Worm (Caenorhabditis elegans) whole organism, L4 larva: ENCODE results near the gene nhr-36.

Experiments used
- F44E2.7 ChIP-seq: fragments of 200-800 bp; sonication (Bioruptor generic); IDR thresholded peaks from 2 replicates; pipeline ENCODE4 v2.1.2; 2022; ENCODE audit warnings: missing genetic modification characterization, missing compliant biosample characterization
- F49E8.2 ChIP-seq: sonication (generic microtip); optimal IDR thresholded peaks from 2 replicates; lab custom pipeline; 2016; ENCODE audit warnings: missing compliant biosample characterization, mild to moderate bottlenecking, missing genetic modification characterization, borderline replicate concordance
- R02D3.7 ChIP-seq: fragments of 150-350 bp; sonication (generic microtip); optimal IDR thresholded peaks from 3 replicates; lab custom pipeline; 2014; ENCODE audit warnings: missing biosample characterization, missing genetic modification characterization
- Y75B8A.6 ChIP-seq: fragments of 200-800 bp; sonication (Bioruptor generic); IDR thresholded peaks from 2 replicates; pipeline ENCODE4 v1.3.6; 2022; ENCODE audit warnings: missing genetic modification reagents, missing genetic modification characterization, missing compliant biosample characterization
- ZK337.2 ChIP-seq: fragments of 200-800 bp; sonication (Bioruptor generic); IDR thresholded peaks from 2 replicates; pipeline ENCODE4 v1.3.6; 2022; ENCODE audit warnings: missing genetic modification reagents, missing genetic modification characterization, missing compliant biosample characterization
- ama-1 ChIP-seq: fragments of 150-350 bp; optimal IDR thresholded peaks from 2 replicates; lab custom pipeline; 2014; ENCODE audit warnings: inconsistent platforms, mixed read lengths
- ceh-32 ChIP-seq: sonication (generic microtip); optimal IDR thresholded peaks from 2 replicates; lab custom pipeline; 2016; ENCODE audit warnings: mild to moderate bottlenecking, missing genetic modification characterization, missing compliant biosample characterization; ENCODE audit not compliant: poor library complexity
- ceh-82 ChIP-seq: sonication (generic microtip); optimal IDR thresholded peaks from 2 replicates; lab custom pipeline; 2017; ENCODE audit warnings: missing biosample characterization, missing genetic modification characterization
- ctbp-1 ChIP-seq: fragments of 200-800 bp; sonication (Bioruptor generic); IDR thresholded peaks from 2 replicates; pipeline ENCODE4 v1.3.6; 2022; ENCODE audit warnings: missing genetic modification reagents, missing genetic modification characterization, missing compliant biosample characterization
- daf-16 ChIP-seq, 3 experiments: sonication (generic microtip); optimal IDR thresholded peaks; 2 replicates each; lab custom pipeline; 2016 to 2017; ENCODE audit warnings: missing genetic modification characterization in 3 of 3, missing genetic modification reagents in 3 of 3, mild to moderate bottlenecking in 2 of 3, missing compliant biosample characterization in 2 of 3, missing biosample characterization in 1 of 3, moderate library complexity in 1 of 3
- daf-19 ChIP-seq: fragments of 200-800 bp; sonication (Bioruptor generic); conservative IDR thresholded peaks from 2 replicates; pipeline ENCODE4 v1.3.6; 2022; ENCODE audit warnings: missing genetic modification characterization, missing compliant biosample characterization
- dmd-8 ChIP-seq: fragments of 200-800 bp; sonication (Bioruptor generic); IDR thresholded peaks from 2 replicates; pipeline ENCODE4 v1.3.6; 2022; ENCODE audit warnings: missing genetic modification characterization, missing compliant biosample characterization
- dmd-9 ChIP-seq: fragments of 200-800 bp; sonication (Bioruptor generic); IDR thresholded peaks from 2 replicates; pipeline ENCODE4 v1.3.6; 2022; ENCODE audit warnings: missing genetic modification reagents, missing genetic modification characterization, missing compliant biosample characterization
- gei-8 ChIP-seq: fragments of 200-800 bp; sonication (Bioruptor generic); optimal IDR thresholded peaks from 2 replicates; lab custom pipeline; 2018; ENCODE audit warnings: mild to moderate bottlenecking, missing genetic modification characterization, missing compliant biosample characterization
- hlh-30 ChIP-seq: sonication (generic microtip); optimal IDR thresholded peaks from 2 replicates; lab custom pipeline; 2017; ENCODE audit warnings: antibody characterized with exemption, mild to moderate bottlenecking, missing genetic modification characterization, missing compliant biosample characterization; ENCODE audit not compliant: insufficient read depth
- hmg-1.1 ChIP-seq: fragments of 200-800 bp; sonication (Bioruptor generic); IDR thresholded peaks from 2 replicates; pipeline ENCODE4 v1.3.6; 2022; ENCODE audit warnings: missing genetic modification reagents, missing genetic modification characterization, missing compliant biosample characterization
- lim-7 ChIP-seq: fragments of 200-800 bp; sonication (Bioruptor generic); IDR thresholded peaks from 2 replicates; pipeline ENCODE4 v1.3.6; 2022; ENCODE audit warnings: missing genetic modification characterization, missing compliant biosample characterization
- lin-13 ChIP-seq: fragments of 150-350 bp; optimal IDR thresholded peaks from 2 replicates; lab custom pipeline; 2014; ENCODE audit warnings: missing biosample characterization, missing genetic modification reagents, missing genetic modification characterization
- lin-15B ChIP-seq: fragments of 150-350 bp; sonication (generic microtip); optimal IDR thresholded peaks from 3 replicates; lab custom pipeline; 2014; ENCODE audit warnings: missing biosample characterization, missing genetic modification characterization
- lsy-2 ChIP-seq, 2 experiments: fragments of 150-350 bp in 1 of 2; sonication (generic microtip) in 1 of 2; optimal IDR thresholded peaks; 2 replicates each; lab custom pipeline; 2014 to 2017; ENCODE audit warnings: missing biosample characterization in 2 of 2, missing genetic modification characterization in 2 of 2
- madf-9 ChIP-seq: fragments of 200-800 bp; sonication (Bioruptor generic); conservative IDR thresholded peaks from 2 replicates; pipeline ENCODE4 v1.3.6; 2022; ENCODE audit warnings: missing genetic modification reagents, missing genetic modification characterization, missing compliant biosample characterization
- mdl-1 ChIP-seq, 2 experiments: fragments of 150-350 bp in 1 of 2; sonication (generic microtip) in 1 of 2; optimal IDR thresholded peaks; 2 replicates each; lab custom pipeline; 2014 to 2017; ENCODE audit warnings: missing biosample characterization in 2 of 2, missing genetic modification characterization in 2 of 2
- mep-1 ChIP-seq: fragments of 150-350 bp; sonication (generic microtip); optimal IDR thresholded peaks from 3 replicates; lab custom pipeline; 2014; ENCODE audit warnings: missing biosample characterization, missing genetic modification characterization
- nhr-25 ChIP-seq: sonication (generic microtip); optimal IDR thresholded peaks from 2 replicates; lab custom pipeline; 2017; ENCODE audit warnings: missing genetic modification characterization, mild to moderate bottlenecking, missing compliant biosample characterization, antibody characterized with exemption, moderate library complexity, borderline replicate concordance; ENCODE audit not compliant: insufficient read depth
- nhr-28 ChIP-seq: fragments of 150-350 bp; optimal IDR thresholded peaks from 2 replicates; lab custom pipeline; 2014; ENCODE audit warnings: missing biosample characterization, missing genetic modification characterization
- nhr-41 ChIP-seq: fragments of 200-800 bp; sonication (Bioruptor generic); IDR thresholded peaks from 2 replicates; pipeline ENCODE4 v1.3.6; 2022; ENCODE audit warnings: missing genetic modification reagents, missing genetic modification characterization, missing compliant biosample characterization
- nhr-48 ChIP-seq: sonication (generic microtip); optimal IDR thresholded peaks from 2 replicates; lab custom pipeline; 2016; ENCODE audit warnings: mild to moderate bottlenecking, missing genetic modification characterization, missing compliant biosample characterization
- nhr-6 ChIP-seq: fragments of 150-350 bp; optimal IDR thresholded peaks from 2 replicates; lab custom pipeline; 2014; ENCODE audit warnings: missing biosample characterization, missing genetic modification characterization
- nhr-76 ChIP-seq: fragments of 150-350 bp; optimal IDR thresholded peaks from 2 replicates; lab custom pipeline; 2014; ENCODE audit warnings: missing biosample characterization, missing genetic modification characterization
- pqm-1 ChIP-seq: sonication (generic microtip); optimal IDR thresholded peaks from 2 replicates; lab custom pipeline; 2017; ENCODE audit warnings: missing biosample characterization, missing genetic modification characterization
- rbr-2 ChIP-seq: sonication (generic microtip); optimal IDR thresholded peaks from 2 replicates; lab custom pipeline; 2016; ENCODE audit warnings: missing genotype, missing genetic modification characterization, missing compliant biosample characterization
- saeg-2 ChIP-seq: fragments of 200-800 bp; sonication (Bioruptor generic); IDR thresholded peaks from 2 replicates; pipeline ENCODE4 v1.3.6; 2022; ENCODE audit warnings: missing genetic modification reagents, missing genetic modification characterization, missing compliant biosample characterization
- snpc-1.2 ChIP-seq: fragments of 200-800 bp; sonication (Bioruptor generic); IDR thresholded peaks from 2 replicates; pipeline ENCODE4 v1.3.6; 2022; ENCODE audit warnings: missing genetic modification reagents, missing genetic modification characterization, missing compliant biosample characterization
- spr-1 ChIP-seq: sonication (generic microtip); optimal IDR thresholded peaks from 2 replicates; lab custom pipeline; 2016; ENCODE audit warnings: mild to moderate bottlenecking, missing genetic modification characterization, missing compliant biosample characterization
- spr-3 ChIP-seq: fragments of 200-800 bp; sonication (Bioruptor generic); optimal IDR thresholded peaks from 2 replicates; lab custom pipeline; 2018; ENCODE audit warnings: mild to moderate bottlenecking, missing genetic modification characterization, missing compliant biosample characterization
- unc-62 ChIP-seq, 3 experiments: fragments of 150-350 bp in 1 of 3; sonication (generic microtip); optimal IDR thresholded peaks in 2 of 3; peaks in 1 of 3; 1 replicate in 1 of 3; 2 replicates in 2 of 3; lab custom pipeline; 2014 to 2017; ENCODE audit warnings: missing biosample characterization in 3 of 3, missing genetic modification characterization in 3 of 3, missing genetic modification reagents in 3 of 3, missing genotype in 1 of 3
- vab-7 ChIP-seq: fragments of 200-800 bp; sonication (Bioruptor generic); IDR thresholded peaks from 2 replicates; pipeline ENCODE4 v1.3.6; 2022; ENCODE audit warnings: missing genetic modification reagents, missing genetic modification characterization, missing compliant biosample characterization
- zfp-3 ChIP-seq: fragments of 200-800 bp; sonication (Bioruptor generic); conservative IDR thresholded peaks from 2 replicates; pipeline ENCODE4 v1.3.6; 2022; ENCODE audit warnings: missing genetic modification reagents, missing genetic modification characterization, missing compliant biosample characterization
- ztf-7 ChIP-seq: fragments of 150-350 bp; optimal IDR thresholded peaks from 2 replicates; lab custom pipeline; 2014; ENCODE audit warnings: missing biosample characterization, missing genetic modification characterization

nhr-36 gene

DNA sequence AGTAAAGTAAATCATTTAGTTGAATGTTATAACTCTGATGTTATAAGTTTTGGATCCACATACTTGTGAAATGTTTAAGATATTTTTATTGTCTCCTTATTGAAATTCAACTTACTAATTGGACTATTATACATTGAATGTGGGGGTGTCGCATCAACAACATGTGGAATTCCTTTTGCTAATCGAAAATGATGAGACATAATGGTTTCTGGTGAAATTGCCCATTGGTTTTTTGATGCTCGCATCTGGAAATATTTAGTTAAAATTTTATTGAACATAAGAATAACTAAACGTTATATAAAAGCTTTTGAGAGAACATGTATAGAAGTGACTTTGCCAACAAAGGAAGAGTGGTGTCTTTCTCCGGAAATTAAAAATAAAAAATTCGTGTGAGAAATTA lies 30.5 kb upstream of the nhr-36 start, which contains the start of gene ZK682.7:
Gene ZK682.7 (minus strand): TSS at position 247 of the 400 bp plus-strand sequence.
- TF ChIP-seq ZK337.2 (GFP tag; lab: Robert Waterston, UW) (no peak), nhr-6 (tag; lab: Kevin White, UChicago) (no peak), hmg-1.1 (GFP tag; lab: Robert Waterston, UW) (no peak), F49E8.2 (tag; lab: Kevin White, UChicago) (no peak), lim-7 (GFP tag; lab: Robert Waterston, UW) (no peak), gei-8 (GFP tag; lab: Kevin White, UChicago) (no peak), dmd-9 (no peak), daf-19 (GFP tag; lab: Robert Waterston, UW) (no peak), lin-13 (GFP tag; lab: Kevin White, UChicago) (no peak), snpc-1.2 (no peak), lin-15B (tag; lab: Kevin White, UChicago) (no peak)

DNA sequence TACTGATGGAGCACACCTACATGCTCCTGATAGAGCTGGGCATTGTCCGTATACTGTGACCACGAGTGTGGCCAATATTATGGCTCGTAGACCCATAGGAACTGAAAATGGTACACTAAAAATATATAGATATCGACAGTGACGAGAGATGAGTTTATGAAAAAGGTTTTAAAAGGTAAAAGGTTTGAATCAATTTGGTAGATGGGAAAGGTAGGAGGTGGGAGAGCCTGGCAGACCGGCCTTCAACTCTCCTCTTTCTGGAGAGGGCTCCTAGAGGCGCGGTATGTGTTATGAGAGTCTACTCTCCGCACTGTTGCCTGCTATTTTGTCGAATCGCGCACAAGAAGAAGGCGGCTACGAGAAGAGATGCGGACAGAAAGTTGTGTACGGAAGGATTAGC lies 26.1 kb upstream of the nhr-36 start, which contains the start of gene lron-2:
Gene lron-2 (minus strand): TSS at position 101 of the 400 bp plus-strand sequence.
- no peak for TF ChIP-seq mdl-1 (tag; optimal IDR thresholded peaks at IDR 0.05; lab: Kevin White, UChicago)
- TF ChIP-seq zfp-3 (GFP tag; lab: Robert Waterston, UW) = no peak
- no peak for TF ChIP-seq saeg-2
- no peak for TF ChIP-seq unc-62 (GFP tag; optimal IDR thresholded peaks at IDR 0.05 in 1 of 2; lab: Kevin White, UChicago)
- TF ChIP-seq unc-62 (tag; optimal IDR thresholded peaks at IDR 0.05; lab: Kevin White, UChicago) = no peak
- TF ChIP-seq ceh-82 (tag; lab: Kevin White, UChicago) = no peak
- no peak for TF ChIP-seq Y75B8A.6
- TF ChIP-seq nhr-48 (tag; lab: Kevin White, UChicago) = no peak
- no peak for TF ChIP-seq R02D3.7 (tag; lab: Kevin White, UChicago)
- TF ChIP-seq spr-3 (GFP tag; lab: Kevin White, UChicago) = no peak
- no peak for TF ChIP-seq ztf-7
- no peak for TF ChIP-seq nhr-41
- no peak for TF ChIP-seq daf-19 (GFP tag; lab: Robert Waterston, UW)
- TF ChIP-seq ctbp-1 (GFP tag; lab: Robert Waterston, UW) = no peak
- TF ChIP-seq lsy-2 (tag; optimal IDR thresholded peaks at IDR 0.05; lab: Kevin White, UChicago) = no peak

DNA sequence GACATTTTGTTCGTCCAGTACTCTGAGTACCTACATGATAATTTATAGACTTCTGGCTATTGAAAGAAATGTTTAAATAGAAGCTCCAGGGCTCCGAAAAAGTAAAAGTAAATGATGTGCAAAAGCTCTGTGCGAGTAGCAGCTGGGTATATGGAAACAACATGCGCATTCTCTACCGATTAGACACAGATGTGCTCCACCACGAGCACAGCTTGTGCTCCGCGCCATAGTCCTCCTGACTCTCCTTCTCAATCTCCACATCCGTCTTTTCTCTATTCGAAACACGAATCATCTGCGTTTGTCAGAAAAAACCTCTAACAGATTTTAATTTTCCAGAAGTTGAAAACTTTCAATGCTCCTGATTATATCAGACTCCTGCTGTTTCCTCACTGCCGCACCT lies 22.1 kb upstream of the nhr-36 start:
- TF ChIP-seq dmd-8 = no peak
- no peak for TF ChIP-seq nhr-25 (tag; lab: Kevin White, UChicago)
- no peak for TF ChIP-seq vab-7 (GFP tag; lab: Robert Waterston, UW)
- no peak for TF ChIP-seq nhr-28 (tag; lab: Kevin White, UChicago)
- TF ChIP-seq daf-16 (GFP tag; optimal IDR thresholded peaks at IDR 0.05; lab: Kevin White, UChicago) = no peak
- TF ChIP-seq daf-16 (tag; optimal IDR thresholded peaks at IDR 0.05; lab: Kevin White, UChicago) = no peak
- no peak for TF ChIP-seq pqm-1 (tag; lab: Kevin White, UChicago)
- TF ChIP-seq hlh-30 (tag; lab: Kevin White, UChicago) = no peak
- TF ChIP-seq ceh-32 (tag; lab: Kevin White, UChicago) = no peak
- no peak for TF ChIP-seq F44E2.7 (GFP tag; lab: Robert Waterston, UW)
- TF ChIP-seq madf-9 (GFP tag; lab: Robert Waterston, UW) = no peak
- TF ChIP-seq dmd-9 = no peak
- TF ChIP-seq mep-1 (tag; lab: Kevin White, UChicago) = no peak
- no peak for TF ChIP-seq nhr-76
- TF ChIP-seq spr-1 (tag; lab: Kevin White, UChicago) = no peak
- no peak for TF ChIP-seq ama-1 (lab: Kevin White, UChicago)
- TF ChIP-seq rbr-2 = no peak
